Fruit fly (Drosophila melanogaster) whole organism, wandering third instar larva: ENCODE data around the gene CG15370.

Experiments used
- Abd-B ChIP-seq: fragments of >200 bp; optimal IDR thresholded peaks from 2 replicates; lab custom pipeline; 2017; ENCODE audit warnings: missing biosample characterization, missing genetic modification characterization
- CG32264 ChIP-seq: fragments of 200-800 bp; sonication (Bioruptor generic); optimal IDR thresholded peaks from 2 replicates; lab custom pipeline; 2016; ENCODE audit warnings: missing biosample characterization, missing genetic modification characterization
- CG9705 ChIP-seq: fragments of 200-800 bp; sonication (Bioruptor generic); optimal IDR thresholded peaks from 2 replicates; lab custom pipeline; 2018; ENCODE audit warnings: missing biosample characterization, mild to moderate bottlenecking, missing genetic modification characterization
- Dif ChIP-seq: fragments of 200-275, 200-300 bp; sonication (Bioruptor generic); optimal IDR thresholded peaks from 2 replicates; lab custom pipeline; 2018; ENCODE audit warnings: missing biosample characterization, missing genetic modification characterization; ENCODE audit not compliant: partially characterized antibody
- GATAd ChIP-seq: sonication (Bioruptor generic); optimal IDR thresholded peaks from 2 replicates; lab custom pipeline; 2016; ENCODE audit warnings: missing biosample characterization, missing genetic modification characterization
- HLH106 ChIP-seq: fragments of 200-800 bp; optimal IDR thresholded peaks from 3 replicates; lab custom pipeline; 2019; ENCODE audit warnings: missing biosample characterization, mild to moderate bottlenecking, missing genetic modification characterization, moderate library complexity
- Hnf4 ChIP-seq: fragments of 200-800 bp; sonication (Bioruptor generic); optimal IDR thresholded peaks from 2 replicates; lab custom pipeline; 2016; ENCODE audit warnings: missing biosample characterization, mild to moderate bottlenecking, missing genetic modification characterization
- Hr78 ChIP-seq: fragments of >200 bp; optimal IDR thresholded peaks from 2 replicates; lab custom pipeline; 2017; ENCODE audit warnings: missing biosample characterization, missing genetic modification characterization
- Hr83 ChIP-seq: fragments of 200-300 bp; sonication (Bioruptor generic); optimal IDR thresholded peaks from 2 replicates; lab custom pipeline; 2016; ENCODE audit warnings: missing biosample characterization, mild to moderate bottlenecking, missing genetic modification characterization, moderate library complexity; ENCODE audit not compliant: poor library complexity, severe bottlenecking
- Jra ChIP-seq: sonication (Bioruptor generic); optimal IDR thresholded peaks from 2 replicates; lab custom pipeline; 2016; ENCODE audit warnings: missing biosample characterization, missing genetic modification characterization
- Mio ChIP-seq: sonication (Bioruptor generic); optimal IDR thresholded peaks from 2 replicates; lab custom pipeline; 2016; ENCODE audit warnings: missing biosample characterization, missing genetic modification characterization
- Myc ChIP-seq: fragments of >200 bp; optimal IDR thresholded peaks from 2 replicates; lab custom pipeline; 2017
- N ChIP-seq: fragments of >200 bp; optimal IDR thresholded peaks from 2 replicates; lab custom pipeline; 2018; ENCODE audit warnings: missing biosample characterization, missing external identifiers, missing genetic modification characterization
- OdsH ChIP-seq: fragments of 200-800 bp; sonication (Bioruptor generic); optimal IDR thresholded peaks from 2 replicates; lab custom pipeline; 2016; ENCODE audit warnings: missing biosample characterization, mild to moderate bottlenecking, missing genetic modification characterization
- Rel ChIP-seq, 2 experiments: fragments of 200-800 bp; sonication (Bioruptor generic) in 1 of 2; optimal IDR thresholded peaks; 2 replicates in 1 of 2; 3 replicates in 1 of 2; lab custom pipeline; 2016 to 2019; ENCODE audit warnings: mild to moderate bottlenecking in 2 of 2, missing biosample characterization in 2 of 2, missing genetic modification characterization in 2 of 2, moderate library complexity in 1 of 2
- Sp1 ChIP-seq: fragments of 200-800 bp; sonication (Bioruptor generic); optimal IDR thresholded peaks from 3 replicates; lab custom pipeline; 2019; ENCODE audit warnings: missing biosample characterization, mild to moderate bottlenecking, missing genetic modification characterization, moderate library complexity
- Vsx2 ChIP-seq: fragments of 200-300, 225-300 bp; sonication (Bioruptor generic); optimal IDR thresholded peaks from 2 replicates; lab custom pipeline; 2018; ENCODE audit warnings: missing biosample characterization, missing genetic modification characterization; ENCODE audit not compliant: partially characterized antibody
- br ChIP-seq: fragments of 200-800 bp; sonication (Bioruptor generic); optimal IDR thresholded peaks from 2 replicates; lab custom pipeline; 2016; ENCODE audit warnings: missing biosample characterization, missing genetic modification characterization
- brk ChIP-seq: fragments of 200-800 bp; sonication (Bioruptor generic); optimal IDR thresholded peaks from 2 replicates; lab custom pipeline; 2016; ENCODE audit warnings: missing biosample characterization, mild to moderate bottlenecking, missing genetic modification characterization
- dl ChIP-seq, 2 experiments: fragments of 175-275, 200-275 bp in 1 of 2; fragments of 200-275 bp in 1 of 2; sonication (Bioruptor generic); optimal IDR thresholded peaks; lab custom pipeline; 2018; ENCODE audit warnings: mild to moderate bottlenecking in 2 of 2, missing biosample characterization in 2 of 2, missing genetic modification characterization in 2 of 2, moderate library complexity in 2 of 2; ENCODE audit not compliant: partially characterized antibody in 2 of 2, insufficient read depth in 1 of 2
- dmrt93B ChIP-seq: fragments of 200-800 bp; sonication (Bioruptor generic); optimal IDR thresholded peaks from 2 replicates; lab custom pipeline; 2018; ENCODE audit warnings: missing biosample characterization, mild to moderate bottlenecking, missing genetic modification characterization
- ey ChIP-seq: fragments of 200-800 bp; sonication (Bioruptor generic); optimal IDR thresholded peaks from 2 replicates; lab custom pipeline; 2016; ENCODE audit warnings: missing biosample characterization, missing genetic modification characterization
- foxo ChIP-seq, 2 experiments: fragments of 200-800 bp; sonication (Bioruptor generic); optimal IDR thresholded peaks; 2 replicates in 1 of 2; 3 replicates in 1 of 2; lab custom pipeline; 2016 to 2017; ENCODE audit warnings: missing biosample characterization in 2 of 2, missing genetic modification characterization in 2 of 2
- fru ChIP-seq: fragments of 200-800 bp; sonication (Bioruptor generic); optimal IDR thresholded peaks from 3 replicates; lab custom pipeline; 2016; ENCODE audit warnings: missing biosample characterization, mild to moderate bottlenecking, missing genetic modification characterization
- h ChIP-seq: fragments of 200-800 bp; sonication (Bioruptor generic); optimal IDR thresholded peaks from 3 replicates; lab custom pipeline; 2016; ENCODE audit warnings: missing biosample characterization, mild to moderate bottlenecking, missing genetic modification characterization
- jim ChIP-seq: fragments of 175-275, 200-325 bp; sonication (Bioruptor generic); optimal IDR thresholded peaks from 2 replicates; lab custom pipeline; 2016; ENCODE audit warnings: missing biosample characterization, mild to moderate bottlenecking, missing genetic modification characterization
- lola ChIP-seq: fragments of >200 bp; optimal IDR thresholded peaks from 2 replicates; lab custom pipeline; 2017; ENCODE audit warnings: missing biosample characterization, missing genetic modification characterization
- pan ChIP-seq: fragments of >200 bp; optimal IDR thresholded peaks from 2 replicates; lab custom pipeline; 2017
- rgr ChIP-seq: fragments of 200-800 bp; sonication (Bioruptor generic); optimal IDR thresholded peaks from 3 replicates; lab custom pipeline; 2016; ENCODE audit warnings: missing biosample characterization, mild to moderate bottlenecking, missing genetic modification characterization
- sage ChIP-seq: fragments of 200-800 bp; sonication (Bioruptor generic); optimal IDR thresholded peaks from 2 replicates; lab custom pipeline; 2016; ENCODE audit warnings: missing biosample characterization, mild to moderate bottlenecking, missing genetic modification characterization
- tai ChIP-seq: sonication (Bioruptor generic); optimal IDR thresholded peaks from 2 replicates; lab custom pipeline; 2016; ENCODE audit warnings: missing biosample characterization, missing genetic modification characterization
- usp ChIP-seq: fragments of >200 bp; optimal IDR thresholded peaks from 2 replicates; lab custom pipeline; 2017; ENCODE audit warnings: missing biosample characterization, missing genetic modification characterization
- woc ChIP-seq: sonication (Bioruptor generic); optimal IDR thresholded peaks from 2 replicates; lab custom pipeline; 2016; ENCODE audit warnings: missing biosample characterization, mild to moderate bottlenecking, missing genetic modification characterization

CG15370 gene

dm6 chrX:9225137-9225536 is at the start of gene CG15370:
TSS of gene CG15370 (plus strand) at chrX:9225437.
- TF ChIP-seq rgr (GFP tag; lab: Kevin White, UChicago) (no peak), Dif (no peak), Hr83 (GFP tag; lab: Kevin White, UChicago) (no peak), ey (GFP tag; lab: Kevin White, UChicago) (no peak), Hr78 (GFP tag; lab: Kevin White, UChicago) (no peak), Hnf4 (GFP tag; lab: Kevin White, UChicago) (no peak), HLH106 (no peak), usp (no peak), woc (no peak), CG9705 (GFP tag; lab: Kevin White, UChicago) (no peak), Rel (GFP tag; optimal IDR thresholded peaks at IDR 0.05; lab: Kevin White, UChicago) (no peak), Rel (tag; optimal IDR thresholded peaks at IDR 0.05; lab: Kevin White, UChicago) (no peak), br (GFP tag; lab: Kevin White, UChicago) (no peak), Abd-B (GFP tag; lab: Kevin White, UChicago) (no peak), Myc (lab: Kevin White, UChicago) (no peak), Jra (GFP tag; lab: Kevin White, UChicago) (no peak), sage (GFP tag; lab: Kevin White, UChicago) (no peak), dmrt93B (no peak), Vsx2 (no peak), GATAd (GFP tag; lab: Kevin White, UChicago) (no peak), Sp1 (GFP tag; lab: Kevin White, UChicago) (no peak)

dm6 chrX:9187429-9187828 is 37.8 kb upstream of the CG15370 start:
- TF ChIP-seq Jra (GFP tag; lab: Kevin White, UChicago) (no peak), Vsx2 (no peak), N (GFP tag; lab: Kevin White, UChicago) (no peak), brk (GFP tag; lab: Kevin White, UChicago) (no peak), Mio (GFP tag; lab: Kevin White, UChicago) (no peak), ey (GFP tag; lab: Kevin White, UChicago) (no peak), Hr78 (GFP tag; lab: Kevin White, UChicago) (no peak), Hr83 (GFP tag; lab: Kevin White, UChicago) (no peak), tai (GFP tag; lab: Kevin White, UChicago) (no peak), dl (GFP tag; optimal IDR thresholded peaks at IDR 0.05; lab: Kevin White, UChicago; ENCODE audit: insufficient read depth in 1 of 2, partially characterized antibody in 2 of 2) (no peak), h (GFP tag; lab: Kevin White, UChicago) (no peak)

- TF ChIP-seq Jra (GFP tag; lab: Kevin White, UChicago) (no peak), Sp1 (GFP tag; lab: Kevin White, UChicago) (no peak), Hr83 (GFP tag; lab: Kevin White, UChicago) (no peak), fru (no peak), tai (GFP tag; lab: Kevin White, UChicago) (no peak), woc (no peak), N (GFP tag; lab: Kevin White, UChicago) (no peak), OdsH (GFP tag; lab: Kevin White, UChicago) (no peak), Abd-B (GFP tag; lab: Kevin White, UChicago) (no peak), usp (no peak)
These were observed 34.6 kb upstream of the CG15370 start, which contains the start of gene CG12115 for dm6 chrX:9190555-9191184. TSS of gene CG12115 (minus strand) at chrX:9190605.

- TF ChIP-seq Hr78 (GFP tag; lab: Kevin White, UChicago), result no peak
- no peak for TF ChIP-seq brk (GFP tag; lab: Kevin White, UChicago)
- TF ChIP-seq Jra (GFP tag; lab: Kevin White, UChicago), result no peak
- no peak for TF ChIP-seq foxo (GFP tag; optimal IDR thresholded peaks at IDR 0.05; lab: Kevin White, UChicago)
These were observed 33.9 kb upstream of the CG15370 start, which contains the start of gene CG12057 for dm6 chrX:9191357-9191756. TSS of gene CG12057 (plus strand) at chrX:9191657.

- TF ChIP-seq GATAd (GFP tag; lab: Kevin White, UChicago) (no peak), HLH106 (no peak), brk (GFP tag; lab: Kevin White, UChicago) (no peak), jim (GFP tag; lab: Kevin White, UChicago) (no peak), Jra (GFP tag; lab: Kevin White, UChicago) (no peak), pan (lab: Kevin White, UChicago) (no peak), Vsx2 (no peak), Sp1 (GFP tag; lab: Kevin White, UChicago) (no peak), lola (no peak), Dif (no peak), ey (GFP tag; lab: Kevin White, UChicago) (no peak), CG32264 (GFP tag; lab: Kevin White, UChicago) (no peak), dl (GFP tag; optimal IDR thresholded peaks at IDR 0.05; lab: Kevin White, UChicago; ENCODE audit: insufficient read depth in 1 of 2, partially characterized antibody in 2 of 2) (no peak), h (GFP tag; lab: Kevin White, UChicago) (no peak), br (GFP tag; lab: Kevin White, UChicago) (no peak), tai (GFP tag; lab: Kevin White, UChicago) (no peak), Hr78 (GFP tag; lab: Kevin White, UChicago) (no peak), fru (no peak)
- TF ChIP-seq, all 38 proteins: peak for 0
These were observed 32.8 kb upstream of the CG15370 start, which contains the start of gene CG12056 for dm6 chrX:9192429-9192828. TSS of gene CG12056 (plus strand) at chrX:9192669.
